Worm (Caenorhabditis elegans) whole organism, early embryonic: ENCODE data around the gene nspc-19.

Source experiments
- B0310.2 ChIP-seq: sonication (generic microtip); optimal IDR thresholded peaks from 2 replicates; lab custom pipeline; 2016; ENCODE audit warnings: mild to moderate bottlenecking, missing genetic modification characterization, missing compliant biosample characterization
- F13C5.2 ChIP-seq: sonication (generic microtip); optimal IDR thresholded peaks from 2 replicates; lab custom pipeline; 2017; ENCODE audit warnings: mild to moderate bottlenecking, missing genetic modification characterization, inconsistent platforms, missing compliant biosample characterization
- aly-1 ChIP-seq: sonication (generic microtip); optimal IDR thresholded peaks from 2 replicates; lab custom pipeline; 2016; ENCODE audit warnings: missing genetic modification characterization, missing compliant biosample characterization
- ama-1 ChIP-seq: fragments of 150-350 bp; optimal IDR thresholded peaks from 2 replicates; lab custom pipeline; 2014
- ceh-13 ChIP-seq: fragments of 200-800 bp; sonication (Bioruptor generic); optimal IDR thresholded peaks from 2 replicates; lab custom pipeline; 2018; ENCODE audit warnings: mild to moderate bottlenecking, missing genetic modification characterization, missing compliant biosample characterization
- ceh-36 ChIP-seq: sonication (generic microtip); optimal IDR thresholded peaks from 2 replicates; lab custom pipeline; 2016; ENCODE audit warnings: missing genetic modification characterization, inconsistent platforms, missing compliant biosample characterization
- flt-1 ChIP-seq: fragments of 200-800 bp; sonication (Bioruptor generic); IDR thresholded peaks from 2 replicates; pipeline ENCODE4 v1.3.6; 2022; ENCODE audit warnings: missing genetic modification characterization, missing compliant biosample characterization
- hmbx-1 ChIP-seq: sonication (generic microtip); optimal IDR thresholded peaks from 2 replicates; lab custom pipeline; 2016; ENCODE audit warnings: mild to moderate bottlenecking, missing genetic modification characterization, missing compliant biosample characterization
- hmg-4 ChIP-seq: fragments of 200-800 bp; sonication (Bioruptor generic); optimal IDR thresholded peaks from 2 replicates; lab custom pipeline; 2018; ENCODE audit warnings: mild to moderate bottlenecking, missing genetic modification characterization, missing compliant biosample characterization
- scrt-1 ChIP-seq: fragments of 200-800 bp; sonication (Bioruptor generic); IDR thresholded peaks from 2 replicates; pipeline ENCODE4 v1.3.6; 2022; ENCODE audit warnings: missing genetic modification characterization, missing compliant biosample characterization
- tbx-11 ChIP-seq: fragments of 200-800 bp; sonication (Bioruptor generic); IDR thresholded peaks from 2 replicates; pipeline ENCODE4 v1.3.6; 2022; ENCODE audit warnings: missing genetic modification characterization, missing compliant biosample characterization

DNA sequence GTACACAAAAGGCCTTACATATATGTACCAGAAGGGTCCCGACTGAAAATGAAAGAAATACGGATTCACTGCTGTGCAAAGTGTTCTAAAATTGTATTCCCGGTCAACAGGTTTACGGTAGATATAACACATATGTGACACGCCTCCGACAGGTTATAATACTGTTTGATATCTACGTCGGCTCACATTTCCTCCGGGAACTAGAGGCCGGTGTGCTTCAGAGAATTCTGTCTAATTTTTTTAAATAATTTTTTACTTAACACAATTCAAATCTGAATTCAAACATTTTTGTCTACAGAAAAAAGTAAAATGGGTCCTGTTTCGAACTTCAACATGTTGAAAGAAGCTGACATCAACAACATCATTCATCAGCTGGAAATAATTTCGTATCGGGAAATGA, 14.7 kb downstream of the nspc-19 start, which contains the start of gene T24C2.3:
- TF ChIP-seq flt-1 (no peak), tbx-11 (GFP tag; lab: Robert Waterston, UW) (no peak), F13C5.2 (no peak), ama-1 (lab: Kevin White, UChicago) (no peak), ceh-13 (no peak), B0310.2 (tag; lab: Kevin White, UChicago) (no peak), hmbx-1 (tag; lab: Kevin White, UChicago) (no peak), hmg-4 (GFP tag; lab: Kevin White, UChicago) (no peak), scrt-1 (no peak), aly-1 (tag; lab: Kevin White, UChicago) (no peak), ceh-36 (tag; lab: Kevin White, UChicago) (no peak)
